Fruit fly (Drosophila melanogaster) whole organism, embryonic: Measurements from ENCODE around the gene CG10996.

Experiments used
- Aef1 ChIP-seq: fragments of 200-800 bp; sonication (Bioruptor generic); IDR thresholded peaks from 3 replicates; pipeline ENCODE4 v1.3.6; 2022; ENCODE audit warnings: missing biosample characterization, missing genetic modification characterization
- CG10431 ChIP-seq: fragments of 200-800 bp; sonication (Bioruptor generic); optimal IDR thresholded peaks from 3 replicates; lab custom pipeline; 2018; ENCODE audit warnings: missing biosample characterization, mild to moderate bottlenecking, missing genetic modification characterization
- CG10979 ChIP-seq: fragments of 200-800 bp; sonication (Bioruptor generic); optimal IDR thresholded peaks from 2 replicates; lab custom pipeline; 2018; ENCODE audit warnings: missing biosample characterization, mild to moderate bottlenecking, missing genetic modification characterization, moderate library complexity
- CG11398 ChIP-seq: fragments of 200-800 bp; sonication (Bioruptor generic); optimal IDR thresholded peaks from 2 replicates; lab custom pipeline; 2016; ENCODE audit warnings: missing biosample characterization, missing genetic modification characterization
- CG11560 ChIP-seq: fragments of 200-800 bp; sonication (Bioruptor generic); IDR thresholded peaks from 3 replicates; pipeline ENCODE4 v1.3.6; 2022; ENCODE audit warnings: missing biosample characterization, missing genetic modification characterization
- CG12071 ChIP-seq: fragments of 200-800 bp; sonication (Bioruptor generic); optimal IDR thresholded peaks from 3 replicates; lab custom pipeline; 2018; ENCODE audit warnings: missing biosample characterization, mild to moderate bottlenecking, missing genetic modification characterization
- CG12391 ChIP-seq: fragments of 200-800 bp; sonication (Bioruptor generic); optimal IDR thresholded peaks from 3 replicates; lab custom pipeline; 2018; ENCODE audit warnings: missing biosample characterization, mild to moderate bottlenecking, missing genetic modification characterization, moderate library complexity
- CG12744 ChIP-seq: fragments of 200-800 bp; sonication (Bioruptor generic); optimal IDR thresholded peaks from 2 replicates; lab custom pipeline; 2016; ENCODE audit warnings: missing biosample characterization, missing genetic modification characterization
- CG13894 ChIP-seq: fragments of 200-800 bp; sonication (Bioruptor generic); optimal IDR thresholded peaks from 3 replicates; lab custom pipeline; 2018; ENCODE audit warnings: missing biosample characterization, mild to moderate bottlenecking, missing genetic modification characterization, moderate library complexity
- CG14050 ChIP-seq: fragments of 200-800 bp; sonication (Bioruptor generic); IDR thresholded peaks from 3 replicates; pipeline ENCODE4 v1.3.6; 2022; ENCODE audit warnings: missing biosample characterization, missing genetic modification characterization
- CG14441 ChIP-seq: fragments of 200-800 bp; sonication (Bioruptor generic); IDR thresholded peaks from 2 replicates; pipeline ENCODE4 v1.3.6; 2022; ENCODE audit warnings: missing biosample characterization, missing genetic modification characterization
- CG15601 ChIP-seq: fragments of 200-800 bp; sonication (Bioruptor generic); optimal IDR thresholded peaks from 3 replicates; lab custom pipeline; 2019; ENCODE audit warnings: missing biosample characterization, mild to moderate bottlenecking, missing genetic modification characterization, moderate library complexity
- CG16863 ChIP-seq: fragments of 200-800 bp; sonication (Bioruptor generic); optimal IDR thresholded peaks from 3 replicates; lab custom pipeline; 2016; ENCODE audit warnings: missing biosample characterization, missing genetic modification characterization
- CG17328 ChIP-seq: fragments of 200-800 bp; sonication (Bioruptor generic); IDR thresholded peaks from 2 replicates; pipeline ENCODE4 v1.3.6; 2022; ENCODE audit warnings: missing biosample characterization, missing genetic modification characterization
- CG2678 ChIP-seq: fragments of 200-800 bp; sonication (Bioruptor generic); optimal IDR thresholded peaks from 3 replicates; lab custom pipeline; 2019; ENCODE audit warnings: missing biosample characterization, mild to moderate bottlenecking, missing genetic modification characterization, moderate library complexity
- CG2712 ChIP-seq: fragments of 200-800 bp; optimal IDR thresholded peaks from 3 replicates; lab custom pipeline; 2019; ENCODE audit warnings: missing biosample characterization, mild to moderate bottlenecking, missing genetic modification characterization, moderate library complexity
- CG3281 ChIP-seq: fragments of 200-800 bp; sonication (Bioruptor generic); optimal IDR thresholded peaks from 3 replicates; lab custom pipeline; 2017; ENCODE audit warnings: missing biosample characterization, mild to moderate bottlenecking, missing genetic modification characterization
- CG34422 ChIP-seq: fragments of 200-800 bp; sonication (Bioruptor generic); IDR thresholded peaks from 3 replicates; pipeline ENCODE4 v1.3.6; 2022; ENCODE audit warnings: missing biosample characterization, missing genetic modification characterization
- CG42726 ChIP-seq: fragments of 200-800 bp; sonication (Bioruptor generic); IDR thresholded peaks from 2 replicates; pipeline ENCODE4 v1.3.6; 2022; ENCODE audit warnings: missing biosample characterization, missing genetic modification characterization; ENCODE audit not compliant: partially characterized antibody
- CG5953 ChIP-seq: fragments of 200-800 bp; sonication (Bioruptor generic); IDR thresholded peaks from 2 replicates; pipeline ENCODE4 v1.3.6; 2022; ENCODE audit warnings: missing biosample characterization, missing genetic modification characterization
- CG8290 ChIP-seq, 3 experiments: fragments of 200-800 bp; sonication (Bioruptor generic); optimal IDR thresholded peaks; 2 replicates each; lab custom pipeline; 2016 to 2019; ENCODE audit warnings: missing biosample characterization in 3 of 3, missing genetic modification characterization in 3 of 3, mild to moderate bottlenecking in 2 of 3, moderate library complexity in 1 of 3
- CG8388 ChIP-seq: fragments of 200-800 bp; sonication (Bioruptor generic); optimal IDR thresholded peaks from 2 replicates; lab custom pipeline; 2019; ENCODE audit warnings: missing biosample characterization, mild to moderate bottlenecking, missing genetic modification characterization, moderate library complexity
- Dad ChIP-seq: fragments of 200-800 bp; sonication (Bioruptor generic); optimal IDR thresholded peaks from 3 replicates; lab custom pipeline; 2016; ENCODE audit warnings: missing biosample characterization, missing genetic modification characterization
- Fer3 ChIP-seq: fragments of 200-800 bp; sonication (Bioruptor generic); optimal IDR thresholded peaks from 2 replicates; lab custom pipeline; 2018; ENCODE audit warnings: missing biosample characterization, mild to moderate bottlenecking, missing genetic modification characterization, moderate library complexity
- NC2α ChIP-seq: fragments of 200-800 bp; sonication (Bioruptor generic); optimal IDR thresholded peaks from 2 replicates; lab custom pipeline; 2016; ENCODE audit warnings: missing biosample characterization, missing genetic modification characterization
- NFAT ChIP-seq: fragments of 200-800 bp; sonication (Bioruptor generic); IDR thresholded peaks from 2 replicates; pipeline ENCODE4 v1.3.6; 2022; ENCODE audit warnings: missing biosample characterization, missing genetic modification characterization
- Ravus ChIP-seq: fragments of 200-800 bp; sonication (Bioruptor generic); IDR thresholded peaks from 2 replicates; pipeline ENCODE4 v1.3.6; 2022; ENCODE audit warnings: missing biosample characterization, missing genetic modification characterization
- Six4 ChIP-seq: fragments of 200-800 bp; sonication (Bioruptor generic); optimal IDR thresholded peaks from 2 replicates; lab custom pipeline; 2016; ENCODE audit warnings: missing biosample characterization, missing genetic modification characterization
- Sox100B ChIP-seq: fragments of 200-800 bp; sonication (Bioruptor generic); optimal IDR thresholded peaks from 3 replicates; lab custom pipeline; 2018; ENCODE audit warnings: missing biosample characterization, mild to moderate bottlenecking, missing genetic modification characterization
- Ssrp ChIP-seq: fragments of 200-800 bp; sonication (Bioruptor generic); optimal IDR thresholded peaks from 2 replicates; lab custom pipeline; 2018; ENCODE audit warnings: missing biosample characterization, mild to moderate bottlenecking, missing genetic modification characterization, moderate library complexity
- ara ChIP-seq: fragments of 200-800 bp; sonication (Bioruptor generic); IDR thresholded peaks from 2 replicates; pipeline ENCODE4 v1.3.6; 2022; ENCODE audit warnings: missing biosample characterization, missing genetic modification characterization
- ci ChIP-seq: fragments of 200-800 bp; sonication (Bioruptor generic); IDR thresholded peaks from 3 replicates; pipeline ENCODE4 v1.3.6; 2022; ENCODE audit warnings: missing biosample characterization, missing genetic modification characterization
- disco-r ChIP-seq: fragments of 200-800 bp; sonication (Bioruptor generic); optimal IDR thresholded peaks from 2 replicates; lab custom pipeline; 2016; ENCODE audit warnings: missing biosample characterization, missing genetic modification characterization
- fd96Cb ChIP-seq: fragments of 200-800 bp; sonication (Bioruptor generic); optimal IDR thresholded peaks from 2 replicates; lab custom pipeline; 2018; ENCODE audit warnings: missing biosample characterization, mild to moderate bottlenecking, missing genetic modification characterization, moderate library complexity
- gro ChIP-seq: fragments of 200-800 bp; sonication (Bioruptor generic); optimal IDR thresholded peaks from 2 replicates; lab custom pipeline; 2016; ENCODE audit warnings: missing biosample characterization, missing genetic modification characterization
- gsb-n ChIP-seq: fragments of 200-800 bp; sonication (Bioruptor generic); optimal IDR thresholded peaks from 3 replicates; lab custom pipeline; 2018; ENCODE audit warnings: missing biosample characterization, mild to moderate bottlenecking, missing genetic modification characterization
- inv ChIP-seq: fragments of 200-800 bp; sonication (Bioruptor generic); IDR thresholded peaks from 2 replicates; pipeline ENCODE4 v1.3.6; 2022; ENCODE audit warnings: missing biosample characterization, missing genetic modification characterization; ENCODE audit not compliant: partially characterized antibody
- knrl ChIP-seq: fragments of 200-800 bp; sonication (Bioruptor generic); IDR thresholded peaks from 3 replicates; pipeline ENCODE4 v1.3.6; 2022; ENCODE audit warnings: missing biosample characterization, missing genetic modification characterization; ENCODE audit not compliant: partially characterized antibody
- lov ChIP-seq, 2 experiments: fragments of 200-800 bp in 1 of 2; fragments of >200 bp in 1 of 2; sonication (Bioruptor generic) in 1 of 2; IDR thresholded peaks in 1 of 2; optimal IDR thresholded peaks in 1 of 2; 2 replicates in 1 of 2; 3 replicates in 1 of 2; pipeline versions ENCODE4 v1.3.6 to Lab custom; 2017 to 2022; ENCODE audit warnings: missing biosample characterization in 1 of 2, missing genetic modification characterization in 1 of 2
- nerfin-1 ChIP-seq: fragments of 200-800 bp; sonication (Bioruptor generic); optimal IDR thresholded peaks from 3 replicates; lab custom pipeline; 2019; ENCODE audit warnings: missing biosample characterization, mild to moderate bottlenecking, missing genetic modification characterization, moderate library complexity
- oc ChIP-seq: fragments of 200-800 bp; sonication (Bioruptor generic); optimal IDR thresholded peaks from 2 replicates; lab custom pipeline; 2018; ENCODE audit warnings: missing biosample characterization, mild to moderate bottlenecking, missing genetic modification characterization, moderate library complexity
- otp ChIP-seq: fragments of 200-800 bp; sonication (Bioruptor generic); IDR thresholded peaks from 3 replicates; pipeline ENCODE4, ENCODE4 v1.3.6; 2022; ENCODE audit warnings: missing biosample characterization, missing genetic modification characterization
- scrt ChIP-seq: fragments of 200-800 bp; sonication (Bioruptor generic); optimal IDR thresholded peaks from 2 replicates; lab custom pipeline; 2018; ENCODE audit warnings: missing biosample characterization, mild to moderate bottlenecking, missing genetic modification characterization, moderate library complexity
- sens ChIP-seq: fragments of 200-800 bp; sonication (Bioruptor generic); peaks from one replicate; lab custom pipeline; 2016; ENCODE audit warnings: missing biosample characterization, missing genetic modification characterization
- sug ChIP-seq: fragments of 200-800 bp; optimal IDR thresholded peaks from 2 replicates; lab custom pipeline; 2019; ENCODE audit warnings: missing biosample characterization, mild to moderate bottlenecking, missing genetic modification characterization, moderate library complexity
- tin ChIP-seq: fragments of 200-800 bp; sonication (Bioruptor generic); optimal IDR thresholded peaks from 3 replicates; lab custom pipeline; 2016; ENCODE audit warnings: missing biosample characterization, missing genetic modification characterization
- tio ChIP-seq: fragments of 200-800 bp; sonication (Bioruptor generic); optimal IDR thresholded peaks from 2 replicates; lab custom pipeline; 2017; ENCODE audit warnings: missing biosample characterization, missing genetic modification characterization, inconsistent platforms
- wdn ChIP-seq: fragments of 200-800 bp; sonication (Bioruptor generic); IDR thresholded peaks from 2 replicates; pipeline ENCODE4 v1.3.6; 2022; ENCODE audit warnings: missing biosample characterization, missing genetic modification characterization
- wor ChIP-seq: fragments of 200-800 bp; sonication (Bioruptor generic); IDR thresholded peaks from 2 replicates; pipeline ENCODE4 v1.3.6; 2022; ENCODE audit warnings: missing biosample characterization, missing genetic modification characterization

The CG10996 gene

dm6 chrX:13756776-13757312, 40.6 kb downstream of the CG10996 start, which contains the start of the genes CG32625 and Rtc1 (continued):
- TF ChIP-seq CG10979 (tag; lab: Kevin White, UChicago) (peak; percentile 46), tin (GFP tag; lab: Kevin White, UChicago) (peak; percentile 52), Dad (GFP tag; lab: Kevin White, UChicago) (no peak), fd96Cb (peak; percentile 15), ara (peak; percentile 48; the same call in 1 of the 2 replicates), wor (GFP tag; lab: Robert Waterston, UW) (no peak), CG2712 (tag; lab: Kevin White, UChicago) (peak; percentile 67), scrt (GFP tag; lab: Kevin White, UChicago) (no peak), CG13894 (tag; lab: Kevin White, UChicago) (peak; percentile 54), Fer3 (tag; lab: Kevin White, UChicago) (peak; percentile 46), CG14441 (GFP tag; lab: Robert Waterston, UW) (peak; percentile 36; the same call in 1 of the 2 replicates), Six4 (GFP tag; lab: Kevin White, UChicago) (peak; percentile 16), gsb-n (peak; percentile 7), CG12744 (GFP tag; lab: Kevin White, UChicago) (no peak), NFAT (no peak), CG16863 (GFP tag; lab: Kevin White, UChicago) (no peak), CG15601 (tag; lab: Kevin White, UChicago) (peak; percentile 54), sug (tag; lab: Kevin White, UChicago) (peak; percentile 59), sens (GFP tag; lab: Kevin White, UChicago) (no peak), CG8290 (GFP tag; optimal IDR thresholded peaks at IDR 0.05; lab: Kevin White, UChicago) (peak; percentile 13), CG8290 (tag; optimal IDR thresholded peaks at IDR 0.05; lab: Kevin White, UChicago) (peak; percentile 30 to 57), Ravus (GFP tag; lab: Robert Waterston, UW) (no peak), nerfin-1 (tag; lab: Kevin White, UChicago) (peak; percentile 16), CG11398 (GFP tag; lab: Kevin White, UChicago) (no peak), Sox100B (peak; percentile 40), CG10431 (GFP tag; lab: Kevin White, UChicago) (peak; percentile 49), CG3281 (GFP tag; lab: Kevin White, UChicago) (peak; percentile 28), CG12391 (tag; lab: Kevin White, UChicago) (peak; percentile 75)

- no peak for TF ChIP-seq tio (GFP tag; lab: Kevin White, UChicago)
- TF ChIP-seq ci (GFP tag; lab: Robert Waterston, UW), result 0 out of 3 replicates have a peak, but pooled peaks have one; percentile 27
- TF ChIP-seq gro, result peak; percentile 2
- 0 out of 2 replicates have a peak, but pooled peaks have one; percentile 49 for TF ChIP-seq CG42726 (GFP tag; lab: Robert Waterston, UW)
- no peak for TF ChIP-seq CG11560 (tag; lab: Robert Waterston, UW)
- TF ChIP-seq NC2α (GFP tag; lab: Kevin White, UChicago), result peak; percentile 41
- no peak for TF ChIP-seq lov (optimal IDR thresholded peaks at IDR 0.05; lab: Kevin White, UChicago)
- no peak for TF ChIP-seq lov (GFP tag; IDR thresholded peaks at IDR 0.05; lab: Robert Waterston, UW)
- peak; percentile 22; the same call in 1 of the 3 replicates for TF ChIP-seq CG34422 (GFP tag; lab: Robert Waterston, UW)
- peak; percentile 35 for TF ChIP-seq CG10979 (tag; lab: Kevin White, UChicago)
- TF ChIP-seq disco-r (GFP tag; lab: Kevin White, UChicago), result no peak
- no peak for TF ChIP-seq wdn (GFP tag; lab: Robert Waterston, UW)
- TF ChIP-seq knrl, result 0 out of 3 replicates have a peak, but pooled peaks have one; percentile 26
- TF ChIP-seq CG2678 (tag; lab: Kevin White, UChicago), result peak; percentile 31
- TF ChIP-seq CG12071, result no peak
- TF ChIP-seq Aef1 (GFP tag; lab: Robert Waterston, UW), result no peak
- TF ChIP-seq otp (GFP tag; lab: Robert Waterston, UW), result peak; percentile 46; the same call in 1 of the 3 replicates
- TF ChIP-seq oc, result no peak
- TF ChIP-seq CG16863 (GFP tag; lab: Kevin White, UChicago), result peak; percentile 6
- no peak for TF ChIP-seq CG8388 (GFP tag; lab: Kevin White, UChicago)
- no peak for TF ChIP-seq CG14050 (GFP tag; lab: Robert Waterston, UW)
- no peak for TF ChIP-seq Ssrp (tag; lab: Kevin White, UChicago)
- TF ChIP-seq inv, result no peak
- peak; percentile 22; the same call in 1 of the 2 replicates for TF ChIP-seq CG17328 (GFP tag; lab: Robert Waterston, UW)
- TF ChIP-seq CG5953 (GFP tag; lab: Robert Waterston, UW), result no peak
Measured at dm6 chrX:13755152-13755557, 42.3 kb downstream of the CG10996 start, which contains the start of gene Pdcd4. Pdcd4 (minus strand) TSS chrX:13755406.
